Fruit fly (Drosophila melanogaster) whole organism, embryonic: Measurements from ENCODE around the gene CG31321.
A peak's percentile ranks its signal among the peaks of the same experiment; 100 is the strongest.

Experiments used
- Asciz ChIP-seq: fragments of 200-800 bp; sonication (Bioruptor generic); optimal IDR thresholded peaks from 2 replicates; lab custom pipeline; 2017; ENCODE audit warnings: missing biosample characterization, mild to moderate bottlenecking, missing genetic modification characterization, missing genetic modification reagents
- Atf3 ChIP-seq: fragments of 200-800 bp; sonication (Bioruptor generic); optimal IDR thresholded peaks from 3 replicates; lab custom pipeline; 2016; ENCODE audit warnings: missing biosample characterization, missing genetic modification characterization
- Awh ChIP-seq: fragments of 200-800 bp; sonication (Bioruptor generic); IDR thresholded peaks from 2 replicates; pipeline ENCODE4, ENCODE4 v1.3.6; 2022; ENCODE audit warnings: missing biosample characterization, missing genetic modification characterization
- CG10147 ChIP-seq: fragments of 200-800 bp; sonication (Bioruptor generic); optimal IDR thresholded peaks from 2 replicates; lab custom pipeline; 2019; ENCODE audit warnings: missing biosample characterization, mild to moderate bottlenecking, missing genetic modification characterization, moderate library complexity
- CG1024 ChIP-seq: fragments of 200-800 bp; sonication (Bioruptor generic); IDR thresholded peaks from 2 replicates; pipeline ENCODE4 v1.3.6; 2022; ENCODE audit warnings: missing biosample characterization, missing genetic modification characterization
- CG10267 ChIP-seq: fragments of 200-800 bp; sonication (Bioruptor generic); optimal IDR thresholded peaks from 2 replicates; lab custom pipeline; 2018; ENCODE audit warnings: missing biosample characterization, mild to moderate bottlenecking, missing genetic modification characterization, moderate library complexity
- CG10274 ChIP-seq: fragments of 200-800 bp; sonication (Bioruptor generic); optimal IDR thresholded peaks from 3 replicates; lab custom pipeline; 2017; ENCODE audit warnings: missing biosample characterization, mild to moderate bottlenecking, missing genetic modification characterization
- CG11247 ChIP-seq: fragments of 200-800 bp; sonication (Bioruptor generic); IDR thresholded peaks from 2 replicates; pipeline ENCODE4 v1.3.6; 2022; ENCODE audit warnings: missing biosample characterization, missing genetic modification characterization
- CG11504 ChIP-seq: fragments of 200-800 bp; sonication (Bioruptor generic); optimal IDR thresholded peaks from 3 replicates; lab custom pipeline; 2019; ENCODE audit warnings: missing biosample characterization, mild to moderate bottlenecking, missing genetic modification characterization, moderate library complexity
- CG15073 ChIP-seq: fragments of 200-800 bp; sonication (Bioruptor generic); optimal IDR thresholded peaks from 2 replicates; lab custom pipeline; 2016; ENCODE audit warnings: missing biosample characterization, missing genetic modification characterization
- CG15696 ChIP-seq: fragments of 200-800 bp; sonication (Bioruptor generic); optimal IDR thresholded peaks from 2 replicates; lab custom pipeline; 2019; ENCODE audit warnings: missing biosample characterization, mild to moderate bottlenecking, missing genetic modification characterization, moderate library complexity
- CG16863 ChIP-seq: fragments of 200-800 bp; sonication (Bioruptor generic); optimal IDR thresholded peaks from 3 replicates; lab custom pipeline; 2016; ENCODE audit warnings: missing biosample characterization, missing genetic modification characterization
- CG17359 ChIP-seq: fragments of 200-800 bp; sonication (Bioruptor generic); optimal IDR thresholded peaks from 3 replicates; lab custom pipeline; 2018; ENCODE audit warnings: missing biosample characterization, mild to moderate bottlenecking, missing genetic modification characterization, moderate library complexity
- CG17912 ChIP-seq: fragments of 200-800 bp; sonication (Bioruptor generic); optimal IDR thresholded peaks from 2 replicates; lab custom pipeline; 2018; ENCODE audit warnings: missing biosample characterization, mild to moderate bottlenecking, missing genetic modification characterization
- CG4424 ChIP-seq: fragments of 200-800 bp; sonication (Bioruptor generic); optimal IDR thresholded peaks from 3 replicates; lab custom pipeline; 2016; ENCODE audit warnings: missing biosample characterization, missing genetic modification characterization
- CG4820 ChIP-seq: fragments of 200-800 bp; sonication (Bioruptor generic); optimal IDR thresholded peaks from 3 replicates; lab custom pipeline; 2016; ENCODE audit warnings: missing biosample characterization, missing genetic modification characterization
- CG6175 ChIP-seq: fragments of 200-800 bp; sonication (Bioruptor generic); IDR thresholded peaks from 3 replicates; pipeline ENCODE4 v1.3.6; 2022; ENCODE audit warnings: missing biosample characterization, missing genetic modification characterization
- CG8089 ChIP-seq: fragments of 200-800 bp; sonication (Bioruptor generic); optimal IDR thresholded peaks from 3 replicates; lab custom pipeline; 2016; ENCODE audit warnings: missing biosample characterization, missing genetic modification characterization
- Dad ChIP-seq: fragments of 200-800 bp; sonication (Bioruptor generic); optimal IDR thresholded peaks from 3 replicates; lab custom pipeline; 2016; ENCODE audit warnings: missing biosample characterization, missing genetic modification characterization
- Doc2 ChIP-seq: fragments of 200-800 bp; sonication (Bioruptor generic); IDR thresholded peaks from 2 replicates; pipeline ENCODE4 v1.3.6; 2022; ENCODE audit warnings: missing biosample characterization, missing genetic modification characterization
- Dp ChIP-seq: fragments of 200-800 bp; sonication (Bioruptor generic); optimal IDR thresholded peaks from 2 replicates; lab custom pipeline; 2018; ENCODE audit warnings: missing biosample characterization, mild to moderate bottlenecking, missing genetic modification characterization, moderate library complexity
- E2f2 ChIP-seq: fragments of 200-800 bp; sonication (Bioruptor generic); IDR thresholded peaks from 2 replicates; pipeline ENCODE4 v1.3.6; 2022; ENCODE audit warnings: missing biosample characterization, missing genetic modification characterization
- ERR ChIP-seq: fragments of 200-800 bp; sonication (Bioruptor generic); optimal IDR thresholded peaks from 2 replicates; lab custom pipeline; 2016; ENCODE audit warnings: missing biosample characterization, missing genetic modification characterization
- HLH54F ChIP-seq: fragments of 200-800 bp; sonication (Bioruptor generic); optimal IDR thresholded peaks from 3 replicates; lab custom pipeline; 2016; ENCODE audit warnings: missing biosample characterization, missing genetic modification characterization
- HLHmδ ChIP-seq: fragments of 200-800 bp; sonication (Bioruptor generic); optimal IDR thresholded peaks from 2 replicates; lab custom pipeline; 2018; ENCODE audit warnings: missing biosample characterization, mild to moderate bottlenecking, missing genetic modification characterization, moderate library complexity
- Hand ChIP-seq: fragments of 200-800 bp; sonication (Bioruptor generic); optimal IDR thresholded peaks from 2 replicates; lab custom pipeline; 2017; ENCODE audit warnings: mild to moderate bottlenecking, missing biosample characterization, missing genetic modification reagents, missing genetic modification characterization
- MTF-1 ChIP-seq: fragments of 200-800 bp; sonication (Bioruptor generic); optimal IDR thresholded peaks from 2 replicates; lab custom pipeline; 2018; ENCODE audit warnings: missing biosample characterization, mild to moderate bottlenecking, missing genetic modification characterization, borderline replicate concordance
- Scr ChIP-seq: fragments of 200-800 bp; sonication (Bioruptor generic); IDR thresholded peaks from 2 replicates; pipeline ENCODE4 v1.3.6; 2022; ENCODE audit warnings: missing biosample characterization, missing genetic modification characterization; ENCODE audit not compliant: partially characterized antibody
- amos ChIP-seq: fragments of 200-800 bp; sonication (Bioruptor generic); IDR thresholded peaks from 2 replicates; pipeline ENCODE4 v1.3.6; 2022; ENCODE audit warnings: missing biosample characterization, missing genetic modification characterization; ENCODE audit not compliant: partially characterized antibody
- caup ChIP-seq: fragments of 200-800 bp; sonication (Bioruptor generic); optimal IDR thresholded peaks from 3 replicates; lab custom pipeline; 2017; ENCODE audit warnings: missing biosample characterization, mild to moderate bottlenecking, missing genetic modification characterization, moderate library complexity; ENCODE audit not compliant: severe bottlenecking
- cg ChIP-seq: fragments of 200-800 bp; sonication (Bioruptor generic); optimal IDR thresholded peaks from 3 replicates; lab custom pipeline; 2019; ENCODE audit warnings: missing biosample characterization, mild to moderate bottlenecking, missing genetic modification characterization, moderate library complexity
- chm ChIP-seq: fragments of 200-800 bp; sonication (Bioruptor generic); IDR thresholded peaks from 2 replicates; pipeline ENCODE4 v1.3.6; 2022; ENCODE audit warnings: missing biosample characterization, missing genetic modification characterization
- croc ChIP-seq: fragments of 200-800 bp; sonication (Bioruptor generic); conservative IDR thresholded peaks from 3 replicates; pipeline ENCODE4 v1.3.6; 2022; ENCODE audit warnings: missing biosample characterization, missing genetic modification characterization
- dan ChIP-seq: fragments of 200-800 bp; sonication (Bioruptor generic); IDR thresholded peaks from 2 replicates; pipeline ENCODE4 v1.3.6; 2022; ENCODE audit warnings: missing biosample characterization, missing genetic modification characterization
- gcm ChIP-seq: fragments of 200-800 bp; sonication (Bioruptor generic); optimal IDR thresholded peaks from 2 replicates; lab custom pipeline; 2019; ENCODE audit warnings: missing biosample characterization, mild to moderate bottlenecking, missing genetic modification characterization, moderate library complexity
- grn ChIP-seq: fragments of 200-800 bp; sonication (Bioruptor generic); optimal IDR thresholded peaks from 3 replicates; lab custom pipeline; 2017; ENCODE audit warnings: missing biosample characterization, missing genetic modification characterization
- kni ChIP-seq: fragments of 200-800 bp; sonication (Bioruptor generic); optimal IDR thresholded peaks from 3 replicates; lab custom pipeline; 2017; ENCODE audit warnings: mild to moderate bottlenecking, missing biosample characterization, missing genetic modification reagents, missing genetic modification characterization
- mam ChIP-seq: fragments of 200-800 bp; sonication (Bioruptor generic); optimal IDR thresholded peaks from 3 replicates; lab custom pipeline; 2016; ENCODE audit warnings: missing biosample characterization, missing genetic modification characterization
- psq ChIP-seq: fragments of 200-800 bp; sonication (Bioruptor generic); optimal IDR thresholded peaks from 2 replicates; lab custom pipeline; 2017; ENCODE audit warnings: missing biosample characterization, missing genetic modification characterization
- ro ChIP-seq: fragments of 200-800 bp; sonication (Bioruptor generic); IDR thresholded peaks from 2 replicates; pipeline ENCODE4 v1.3.6; 2022; ENCODE audit warnings: missing biosample characterization, missing genetic modification characterization
- row ChIP-seq: fragments of 200-800 bp; sonication (Bioruptor generic); IDR thresholded peaks from 3 replicates; pipeline ENCODE4 v1.3.6; 2022; ENCODE audit warnings: missing biosample characterization, missing genetic modification characterization
- sc ChIP-seq, 3 experiments: fragments of >200 bp in 2 of 3; fragments of 200-800 bp in 1 of 3; sonication (Bioruptor generic) in 1 of 3; optimal IDR thresholded peaks; 2 replicates in 2 of 3; 3 replicates in 1 of 3; lab custom pipeline; 2017; ENCODE audit warnings: mild to moderate bottlenecking in 1 of 3, missing biosample characterization in 1 of 3, missing genetic modification characterization in 1 of 3, missing genetic modification reagents in 1 of 3
- tna ChIP-seq: fragments of 200-800 bp; sonication (Bioruptor generic); IDR thresholded peaks from 2 replicates; pipeline ENCODE4 v1.3.6; 2022; ENCODE audit warnings: missing biosample characterization, missing genetic modification characterization; ENCODE audit not compliant: partially characterized antibody
- toy ChIP-seq: fragments of 200-800 bp; sonication (Bioruptor generic); IDR thresholded peaks from 2 replicates; pipeline ENCODE4 v1.3.6; 2022; ENCODE audit warnings: missing biosample characterization, missing genetic modification characterization
- ttk ChIP-seq: fragments of 200-800 bp; sonication (Bioruptor generic); IDR thresholded peaks from 2 replicates; pipeline ENCODE4 v2.1.2; 2022; ENCODE audit warnings: missing biosample characterization, missing genetic modification characterization
- unpg ChIP-seq: fragments of 200-800 bp; sonication (Bioruptor generic); optimal IDR thresholded peaks from 3 replicates; lab custom pipeline; 2018; ENCODE audit warnings: missing biosample characterization, mild to moderate bottlenecking, missing genetic modification characterization, moderate library complexity
- vnd ChIP-seq: fragments of 200-800 bp; sonication (Bioruptor generic); IDR thresholded peaks from 3 replicates; pipeline ENCODE4 v1.3.6; 2022; ENCODE audit warnings: missing biosample characterization, missing genetic modification characterization; ENCODE audit not compliant: partially characterized antibody
- zen2 ChIP-seq: fragments of 200-800 bp; sonication (Bioruptor generic); IDR thresholded peaks from 3 replicates; pipeline ENCODE4 v1.3.6; 2022; ENCODE audit warnings: missing biosample characterization, missing genetic modification characterization; ENCODE audit not compliant: partially characterized antibody

CG31321 gene

dm6 chr3R:14327472-14328104, 17.4 kb downstream of the CG31321 start, which contains the start of gene spn-B (continued):
- peak; percentile 75 for TF ChIP-seq Asciz (GFP tag; lab: Kevin White, UChicago)
- no peak for TF ChIP-seq CG6175
- peak; percentile 50 for TF ChIP-seq croc (GFP tag; lab: Robert Waterston, UW)
- TF ChIP-seq CG16863 (GFP tag; lab: Kevin White, UChicago) = peak; percentile 45
- TF ChIP-seq amos (GFP tag; lab: Robert Waterston, UW) = peak; percentile 41; the same call in 1 of the 2 replicates
- TF ChIP-seq chm (GFP tag; lab: Robert Waterston, UW) = peak; percentile 66; the same call in 1 of the 2 replicates
- TF ChIP-seq dan (GFP tag; lab: Robert Waterston, UW) = no peak
- TF ChIP-seq gcm = peak; percentile 81
- peak; percentile 39; the same call in 1 of the 2 replicates for TF ChIP-seq CG11247
- TF ChIP-seq caup (GFP tag; lab: Kevin White, UChicago) = peak; percentile 76
- 0 out of 2 replicates have a peak, but pooled peaks have one; percentile 28 for TF ChIP-seq ttk (GFP tag; lab: Robert Waterston, UW)
- TF ChIP-seq HLH54F (GFP tag; lab: Kevin White, UChicago) = peak; percentile 47
- no peak for TF ChIP-seq Awh (GFP tag; lab: Robert Waterston, UW)
- TF ChIP-seq CG15696 (tag; lab: Kevin White, UChicago) = peak; percentile 75
- peak; percentile 57; the same call in 1 of the 2 replicates for TF ChIP-seq CG1024 (GFP tag; lab: Robert Waterston, UW)
- peak; percentile 46 for TF ChIP-seq Hand (GFP tag; lab: Kevin White, UChicago)
- no peak for TF ChIP-seq Doc2
- no peak for TF ChIP-seq CG17912 (GFP tag; lab: Kevin White, UChicago)
- peak; percentile 50 for TF ChIP-seq Dp (GFP tag; lab: Kevin White, UChicago)
- TF ChIP-seq row (GFP tag; lab: Robert Waterston, UW) = peak; percentile 87
- peak; percentile 23 for TF ChIP-seq Dad (GFP tag; lab: Kevin White, UChicago)
- TF ChIP-seq psq (GFP tag; lab: Kevin White, UChicago) = no peak
- TF ChIP-seq CG4424 = peak; percentile 77
- TF ChIP-seq CG17359 (tag; lab: Kevin White, UChicago) = peak; percentile 80
- peak; percentile 58 for TF ChIP-seq mam
- TF ChIP-seq CG11504 (tag; lab: Kevin White, UChicago) = peak; percentile 79
- no peak for TF ChIP-seq vnd (GFP tag; lab: Robert Waterston, UW)
- TF ChIP-seq CG4820 = peak; percentile 71
- TF ChIP-seq zen2 = no peak
- TF ChIP-seq MTF-1 = peak; percentile 55
- no peak for TF ChIP-seq CG15073 (GFP tag; lab: Kevin White, UChicago)
- no peak for TF ChIP-seq tna (GFP tag; lab: Robert Waterston, UW)
- peak; percentile 52 for TF ChIP-seq Scr (GFP tag; lab: Robert Waterston, UW)
- TF ChIP-seq Atf3 = no peak
- TF ChIP-seq toy (GFP tag; lab: Robert Waterston, UW) = 0 out of 2 replicates have a peak, but pooled peaks have one; percentile 25
- peak; percentile 39 for TF ChIP-seq grn (GFP tag; lab: Kevin White, UChicago)
- TF ChIP-seq CG10274 (GFP tag; lab: Kevin White, UChicago) = peak; percentile 36
- no peak for TF ChIP-seq ro
- TF ChIP-seq unpg (GFP tag; lab: Kevin White, UChicago) = peak; percentile 84
- TF ChIP-seq ERR (GFP tag; lab: Kevin White, UChicago) = no peak
- no peak for TF ChIP-seq HLHmδ
- peak; percentile 81 for TF ChIP-seq CG10267 (tag; lab: Kevin White, UChicago)
- no peak for TF ChIP-seq cg (GFP tag; lab: Kevin White, UChicago)
- peak; percentile 15 for TF ChIP-seq kni (GFP tag; lab: Kevin White, UChicago)
- TF ChIP-seq CG8089 (GFP tag; lab: Kevin White, UChicago) = peak; percentile 1
- TF ChIP-seq sc (optimal IDR thresholded peaks at IDR 0.05; lab: Kevin White, UChicago) = no peak
- peak; percentile 68 for TF ChIP-seq sc (GFP tag; optimal IDR thresholded peaks at IDR 0.05; lab: Kevin White, UChicago)
- peak; percentile 66 for TF ChIP-seq E2f2 (GFP tag; lab: Robert Waterston, UW)
- peak; percentile 70 for TF ChIP-seq CG10147 (GFP tag; lab: Kevin White, UChicago)
